Fruit fly (Drosophila melanogaster) whole organism: ENCODE results near the gene CG11951.
A peak's percentile ranks its signal among the peaks of the same experiment; 100 is the strongest.

Source experiments
- CG8478 ChIP-seq: fragments of >200 bp; optimal IDR thresholded peaks from 2 replicates; lab custom pipeline; 2018; ENCODE audit warnings: inconsistent platforms
- Dll ChIP-seq: fragments of >200 bp; optimal IDR thresholded peaks from 2 replicates; lab custom pipeline; 2017
- EcR ChIP-seq, 2 experiments: fragments of >200 bp; optimal IDR thresholded peaks; 2 replicates each; lab custom pipeline; 2017; ENCODE audit warnings: missing biosample characterization in 2 of 2, missing genetic modification characterization in 2 of 2, missing genetic modification reagents in 2 of 2
- pan ChIP-seq: fragments of >200 bp; optimal IDR thresholded peaks from 2 replicates; lab custom pipeline; 2017
- psq ChIP-seq: fragments of >200 bp; optimal IDR thresholded peaks from 2 replicates; lab custom pipeline; 2017
- usp ChIP-seq: fragments of >200 bp; optimal IDR thresholded peaks from 2 replicates; lab custom pipeline; 2017; ENCODE audit warnings: missing biosample characterization, missing genetic modification characterization, mixed read lengths

The CG11951 gene

DNA sequence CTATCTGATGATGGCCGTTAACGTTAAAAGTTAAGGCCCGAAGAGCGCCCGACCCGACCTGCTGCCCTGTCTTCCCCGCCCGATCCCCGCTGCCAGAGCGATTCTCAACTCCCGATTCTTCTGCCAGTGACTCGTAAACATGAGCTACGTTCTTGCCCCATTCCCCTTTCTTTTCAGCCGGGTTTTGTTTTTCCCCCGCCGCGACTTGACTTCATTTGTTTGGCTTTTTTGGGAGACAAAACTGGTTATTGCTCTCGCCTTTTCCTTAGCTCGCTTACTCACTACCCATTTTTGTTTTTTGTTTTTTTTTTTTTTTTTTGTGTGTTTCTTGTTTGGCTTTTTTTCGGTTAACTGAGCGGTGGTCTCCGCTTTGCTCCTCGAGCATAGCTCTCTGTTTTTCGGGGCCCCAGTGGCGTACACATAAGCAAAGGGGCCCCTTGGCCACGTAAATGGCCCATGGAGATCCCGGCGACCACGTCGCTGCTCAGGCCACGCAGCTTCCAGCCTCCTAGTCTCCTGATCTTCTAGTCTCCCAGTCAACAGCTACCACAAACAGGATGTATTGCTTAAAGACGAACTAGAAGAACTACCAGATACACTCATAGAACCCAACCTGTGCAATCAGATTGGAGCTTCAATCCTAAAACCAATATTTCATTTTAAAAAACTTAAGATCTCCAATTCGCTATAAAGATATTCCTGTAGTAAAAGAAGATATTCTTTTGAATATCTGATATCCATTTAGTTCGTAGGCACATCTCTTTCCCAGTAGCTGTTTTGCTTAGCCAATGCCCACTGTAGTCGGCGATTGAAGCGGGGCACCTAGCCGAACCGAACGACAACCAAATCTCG lies 27.8 kb downstream of the CG11951 start:
- TF ChIP-seq pan (lab: Kevin White, UChicago) (no peak), EcR (GFP tag; optimal IDR thresholded peaks at IDR 0.05; lab: Kevin White, UChicago) (peak in 1 of 2 experiments; percentile 70), psq (no peak), usp (no peak), Dll (peak; percentile 11)

DNA sequence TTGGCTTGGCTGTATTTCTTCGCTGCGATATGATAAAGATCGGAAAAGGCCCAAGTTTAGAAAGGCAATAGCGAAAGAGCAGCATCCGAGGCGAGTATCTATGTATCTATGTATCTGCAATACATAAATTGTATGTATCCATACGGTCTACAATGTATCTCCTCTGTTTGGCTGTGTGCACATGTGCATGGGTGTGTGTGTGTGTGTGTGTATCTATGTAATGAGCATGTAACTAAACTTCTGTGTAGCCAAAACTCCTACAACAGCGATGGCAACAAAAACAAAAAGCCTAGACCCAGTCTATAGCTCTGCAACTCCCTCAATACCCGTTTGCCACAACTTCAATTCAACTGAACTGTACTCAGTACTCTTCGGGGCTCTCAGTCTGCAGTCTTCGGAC lies 28.4 kb downstream of the CG11951 start:
- TF ChIP-seq usp (no peak), Dll (no peak), psq (no peak), CG8478 (lab: Kevin White, UChicago) (no peak), pan (lab: Kevin White, UChicago) (no peak), EcR (GFP tag; optimal IDR thresholded peaks at IDR 0.05; lab: Kevin White, UChicago) (no peak)

DNA sequence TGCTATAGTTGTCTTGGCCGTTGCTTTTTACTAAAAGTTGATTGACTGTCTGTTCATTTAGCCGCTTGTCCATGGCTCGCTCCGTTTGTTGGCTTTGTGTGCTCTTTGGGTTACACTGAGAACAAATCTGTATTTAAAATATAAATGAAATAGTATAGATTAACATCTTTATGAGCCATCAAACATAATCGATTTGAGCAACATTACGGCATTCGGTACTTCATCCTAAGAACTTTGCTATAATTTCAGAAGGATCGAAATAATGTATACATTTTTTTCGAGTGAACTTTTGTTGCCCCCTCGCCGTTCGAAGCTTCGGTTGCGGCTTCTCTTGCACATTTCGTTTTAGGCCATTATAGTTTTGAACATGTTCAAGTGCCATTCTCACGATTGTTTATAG lies 30.5 kb downstream of the CG11951 start:
- TF ChIP-seq pan (lab: Kevin White, UChicago) = no peak
- no peak for TF ChIP-seq EcR (GFP tag; optimal IDR thresholded peaks at IDR 0.05; lab: Kevin White, UChicago)
- no peak for TF ChIP-seq psq
- TF ChIP-seq usp = no peak
- TF ChIP-seq Dll = no peak
- no peak for TF ChIP-seq CG8478 (lab: Kevin White, UChicago)

DNA sequence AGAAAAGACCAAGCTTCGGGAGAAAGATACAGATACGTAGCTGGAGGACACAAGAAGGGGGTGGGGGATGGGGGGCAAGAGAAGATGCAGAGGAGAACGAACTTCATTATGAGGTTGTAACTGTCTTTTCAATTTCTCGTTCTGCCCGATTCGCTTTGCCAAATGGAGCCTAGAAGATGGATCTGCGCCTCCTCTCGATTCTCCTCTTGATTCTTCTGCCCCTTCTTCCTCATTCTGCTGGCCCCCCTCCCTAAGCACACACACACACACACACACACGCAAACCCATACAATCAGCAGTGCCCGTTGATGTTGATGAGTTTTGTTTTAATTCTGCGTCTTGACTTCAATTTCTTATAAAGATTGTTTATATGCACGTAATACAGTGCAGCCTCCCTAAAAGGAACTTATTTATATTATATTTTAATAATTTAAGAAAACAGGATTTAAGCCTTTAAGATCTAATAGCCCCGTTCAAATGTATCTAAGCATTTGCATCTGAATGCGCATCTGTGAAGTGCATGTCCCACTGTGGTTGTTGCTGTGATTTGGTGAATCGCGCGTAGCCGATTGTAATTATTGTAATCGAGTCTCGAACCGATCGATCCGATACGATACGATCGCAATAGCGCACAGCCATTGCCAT lies 31.4 kb downstream of the CG11951 start:
- TF ChIP-seq pan (lab: Kevin White, UChicago) (no peak), CG8478 (lab: Kevin White, UChicago) (no peak), EcR (GFP tag; optimal IDR thresholded peaks at IDR 0.05; lab: Kevin White, UChicago) (peak in 1 of 2 experiments; percentile 32)

DNA sequence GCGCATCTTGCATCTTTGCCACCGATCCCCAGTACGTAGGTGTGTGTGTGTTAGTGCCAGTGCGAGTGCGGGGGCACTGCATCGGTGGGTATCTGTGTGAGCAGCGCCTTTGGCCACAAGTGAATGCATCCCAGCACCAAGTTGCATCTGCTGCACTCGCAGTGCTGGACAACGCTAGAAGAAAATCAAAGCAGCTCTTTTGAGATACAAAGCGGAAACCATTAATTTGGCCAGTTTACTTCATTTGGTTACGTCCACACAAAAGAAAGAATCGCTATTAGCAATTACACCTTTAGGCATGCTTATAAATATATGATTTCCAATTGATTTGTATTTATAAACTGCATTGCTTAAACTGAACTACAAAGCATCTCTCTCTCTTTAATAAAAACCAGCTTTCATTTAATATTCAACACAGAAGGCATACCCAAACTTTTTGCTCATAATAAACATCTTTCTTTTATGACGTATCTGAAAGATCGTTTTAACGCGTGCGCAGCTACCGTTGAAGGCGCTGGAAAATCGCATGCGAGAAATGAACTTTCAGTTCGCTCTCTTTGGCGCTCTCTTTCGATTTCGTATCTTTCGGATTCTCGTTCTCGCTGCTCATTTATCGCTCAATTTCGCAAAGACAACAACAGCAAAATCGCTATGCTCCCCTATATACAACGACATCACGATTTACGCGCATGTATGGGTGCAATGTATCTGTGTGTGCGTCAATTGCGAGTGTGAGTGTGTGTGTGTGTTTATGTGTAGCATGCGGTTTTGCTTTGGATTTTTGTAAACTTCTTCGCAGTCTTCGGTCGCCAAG lies 32.1 kb downstream of the CG11951 start:
- TF ChIP-seq CG8478 (lab: Kevin White, UChicago) = peak; percentile 28
- no peak for TF ChIP-seq Dll

DNA sequence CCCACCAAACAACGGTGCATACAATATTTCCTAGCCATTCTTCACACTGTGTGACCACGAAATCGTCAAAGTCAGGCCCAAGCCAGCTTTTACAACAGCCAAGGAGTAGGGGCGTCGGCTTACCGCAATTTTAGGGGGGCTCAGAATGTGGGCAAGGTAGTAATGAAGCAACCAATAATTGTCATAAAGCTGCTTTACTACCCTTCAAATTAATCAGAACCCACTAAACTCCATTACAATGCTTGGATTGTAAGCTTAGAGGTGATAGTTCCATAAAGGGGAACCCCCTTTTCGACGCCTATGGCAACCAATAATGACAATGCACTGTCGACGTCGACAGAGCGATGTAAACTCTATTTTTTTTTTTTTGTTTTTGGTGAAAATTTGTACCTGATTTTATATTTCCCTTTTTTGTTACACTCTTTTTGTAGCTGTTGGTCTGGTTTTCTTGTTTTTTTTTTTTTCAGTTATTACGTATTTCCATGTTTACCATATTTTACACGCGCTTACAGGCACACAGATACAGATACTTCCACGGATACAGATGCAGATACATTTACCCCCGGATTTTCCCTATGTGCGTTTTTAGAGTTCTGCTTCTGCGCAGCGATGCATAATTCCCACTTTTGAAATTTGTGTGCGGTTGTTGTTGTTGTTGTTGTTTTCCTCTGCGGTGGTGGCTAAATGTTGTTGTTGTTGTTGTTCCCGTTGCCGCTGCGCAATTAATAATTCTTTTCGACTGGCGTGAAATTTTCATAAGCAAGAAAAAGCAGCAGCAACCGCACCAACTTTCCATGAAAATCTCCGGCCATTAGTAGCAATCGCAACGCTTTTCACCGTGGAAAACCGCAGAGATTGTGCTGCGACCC lies 33.7 kb downstream of the CG11951 start:
- no peak for TF ChIP-seq usp

DNA sequence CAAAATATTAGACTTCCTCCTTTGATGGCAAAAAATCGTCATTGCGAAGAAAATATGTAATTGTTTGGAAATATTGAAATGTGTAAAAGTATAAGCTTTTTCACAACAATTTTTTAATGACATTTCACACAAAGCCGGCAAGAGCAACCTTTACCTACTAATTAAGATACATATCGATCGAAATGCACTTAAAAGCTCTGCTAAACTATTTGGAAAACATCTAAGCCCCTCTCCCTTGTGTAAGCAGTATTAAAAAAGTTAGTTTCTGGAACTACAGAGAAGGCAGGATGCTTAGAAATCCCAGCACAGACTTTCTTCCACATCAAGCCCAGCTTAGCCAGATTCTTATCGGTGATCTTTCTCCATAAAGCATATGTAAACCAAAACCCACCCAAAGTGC lies 34.5 kb downstream of the CG11951 start, which contains the start of gene Cyt-c1L:
Gene Cyt-c1L (minus strand): TSS at position 101 of the 400 bp plus-strand sequence.
- no peak for TF ChIP-seq EcR (GFP tag; optimal IDR thresholded peaks at IDR 0.05; lab: Kevin White, UChicago)
- TF ChIP-seq usp = no peak

DNA sequence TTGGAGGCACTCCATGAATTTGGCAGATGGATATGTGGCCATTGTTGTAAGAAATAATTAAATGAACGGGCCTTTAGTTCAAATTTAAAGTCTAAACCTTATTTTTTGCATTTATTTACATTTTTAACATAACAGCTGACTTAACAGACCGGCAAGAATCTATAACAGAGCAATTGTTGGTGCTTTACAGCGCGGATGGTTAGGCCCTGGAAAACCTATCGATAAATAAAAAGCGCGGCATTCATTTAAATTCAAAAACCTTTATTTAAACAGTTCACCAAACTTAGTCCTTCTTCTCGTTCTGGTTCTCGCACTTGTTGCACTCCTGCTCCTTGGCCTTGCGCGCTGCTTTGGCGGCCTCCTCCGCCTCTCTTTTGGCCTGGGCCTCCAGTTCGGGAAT lies 36.1 kb downstream of the CG11951 start, which contains the start of gene Mesh1:
Gene Mesh1 (minus strand): TSS at position 108 of the 400 bp plus-strand sequence.
- TF ChIP-seq CG8478 (lab: Kevin White, UChicago) = no peak
- no peak for TF ChIP-seq pan (lab: Kevin White, UChicago)
- no peak for TF ChIP-seq psq
- no peak for TF ChIP-seq EcR (GFP tag; optimal IDR thresholded peaks at IDR 0.05; lab: Kevin White, UChicago)
- TF ChIP-seq Dll = no peak
- no peak for TF ChIP-seq usp

DNA sequence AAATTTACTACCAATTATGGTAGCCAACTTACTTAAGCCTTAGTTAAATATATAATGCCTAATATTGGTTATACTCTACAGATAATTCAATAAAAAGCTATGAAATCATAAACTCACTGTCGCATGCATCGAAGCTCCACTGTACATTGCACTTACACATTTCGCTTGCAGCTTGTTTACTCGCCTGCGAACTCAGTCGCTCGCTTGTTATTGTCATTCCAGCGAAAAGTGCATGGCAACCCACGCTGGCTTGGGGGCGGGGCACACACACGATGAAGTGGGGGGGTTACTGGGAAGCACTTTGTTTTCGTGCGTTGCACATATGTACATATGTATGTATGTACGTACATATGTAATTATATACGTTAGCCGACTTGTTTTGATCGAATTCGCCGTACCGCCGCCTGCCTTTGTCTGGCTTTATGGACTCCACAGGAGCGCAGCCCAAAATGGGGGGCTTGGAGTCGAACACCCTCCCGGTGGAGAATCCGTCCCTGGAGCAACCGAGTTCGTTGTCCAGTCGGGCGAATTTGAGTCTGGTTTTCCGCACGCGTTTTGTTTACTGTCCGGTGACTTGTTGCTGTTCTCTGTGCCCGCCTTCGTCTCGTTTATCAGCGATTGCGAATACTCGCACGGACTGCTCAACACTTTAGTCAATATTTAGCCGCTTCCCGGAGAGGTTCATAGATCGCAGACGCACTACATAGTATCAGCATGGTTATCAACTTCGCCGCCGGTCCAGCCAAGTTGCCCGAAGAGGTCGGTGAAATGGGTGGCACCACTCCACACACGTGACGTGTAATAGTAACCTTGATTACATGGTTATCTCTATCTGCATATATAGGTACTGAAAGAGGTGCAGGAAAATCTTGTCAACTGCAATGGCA lies 38.5 kb downstream of the CG11951 start, which contains the start of gene CG11899:
Gene CG11899 (plus strand): TSS at position 648 of the 887 bp plus-strand sequence.
- no peak for TF ChIP-seq CG8478 (lab: Kevin White, UChicago)
- peak; percentile 86 to 91 for TF ChIP-seq EcR (GFP tag; optimal IDR thresholded peaks at IDR 0.05; lab: Kevin White, UChicago)

DNA sequence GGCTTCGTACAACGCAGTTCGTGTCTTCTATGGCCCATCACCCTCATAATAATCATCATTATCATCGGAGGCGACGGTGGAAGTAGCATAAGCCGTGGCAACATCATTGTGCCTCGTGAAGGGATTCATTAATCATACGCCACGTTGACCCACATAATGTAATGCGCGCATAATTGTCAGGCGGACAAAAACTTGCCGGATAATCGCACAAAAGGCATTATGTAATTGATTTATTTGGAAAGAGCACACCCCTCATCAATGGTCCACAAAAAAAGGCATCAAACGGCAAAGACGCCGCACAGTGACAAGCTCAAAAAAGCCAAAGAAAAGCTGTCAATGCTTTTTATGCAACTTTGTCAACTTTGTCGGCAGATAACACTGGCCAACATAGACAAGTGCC lies 40.2 kb downstream of the CG11951 start:
- TF ChIP-seq CG8478 (lab: Kevin White, UChicago) = no peak
- TF ChIP-seq psq = no peak
- TF ChIP-seq usp = no peak
- TF ChIP-seq Dll = no peak
- no peak for TF ChIP-seq pan (lab: Kevin White, UChicago)
- no peak for TF ChIP-seq EcR (GFP tag; optimal IDR thresholded peaks at IDR 0.05; lab: Kevin White, UChicago)

DNA sequence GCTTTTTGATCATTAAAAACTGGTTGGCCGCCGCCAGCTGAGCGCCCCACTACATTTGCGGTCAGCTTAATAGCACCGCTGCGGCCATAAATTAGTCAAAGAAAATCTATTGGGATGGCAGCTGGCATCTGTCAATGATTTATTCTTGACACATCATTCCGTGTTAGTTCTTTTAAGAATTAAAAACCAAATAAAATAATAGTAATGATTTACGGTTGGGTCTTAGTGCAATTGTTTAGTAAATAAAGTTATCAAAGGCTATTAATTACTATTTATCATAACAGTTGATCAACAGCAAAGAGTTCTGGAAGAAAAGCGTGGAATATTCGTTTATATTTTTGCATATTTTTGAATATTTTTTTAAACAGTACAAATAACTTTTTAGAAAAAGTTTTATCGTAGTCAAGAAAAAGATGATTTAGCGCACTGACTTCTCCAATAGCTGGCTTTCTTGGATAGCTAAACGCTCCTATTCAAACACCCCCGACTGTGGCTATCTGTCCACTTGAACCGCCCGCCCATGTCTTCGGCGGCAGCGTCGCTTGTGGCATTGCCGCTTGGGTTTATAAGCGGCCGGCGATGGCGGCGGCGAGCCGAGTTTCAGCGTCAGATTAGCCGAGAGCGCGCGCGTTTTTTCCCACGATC lies 41.4 kb downstream of the CG11951 start, which contains the start of gene CG14515:
Gene CG14515 (plus strand): TSS at position 590 of the 645 bp plus-strand sequence.
- no peak for TF ChIP-seq pan (lab: Kevin White, UChicago)
- no peak for TF ChIP-seq EcR (GFP tag; optimal IDR thresholded peaks at IDR 0.05; lab: Kevin White, UChicago)
- no peak for TF ChIP-seq CG8478 (lab: Kevin White, UChicago)
- no peak for TF ChIP-seq psq
- no peak for TF ChIP-seq Dll
- no peak for TF ChIP-seq usp
